Worm (Caenorhabditis elegans) whole organism, L3 larva: ENCODE data around the gene F31F4.17.

ENCODE experiments used
- nhr-23 ChIP-seq: fragments of 150-350 bp; optimal IDR thresholded peaks from 2 replicates; lab custom pipeline; 2014; ENCODE audit warnings: missing biosample characterization, missing genetic modification reagents, missing genetic modification characterization
- nhr-237 ChIP-seq: fragments of 150-350 bp; optimal IDR thresholded peaks from 2 replicates; lab custom pipeline; 2014; ENCODE audit warnings: missing biosample characterization, missing genetic modification characterization
- ztf-11 ChIP-seq: fragments of 150-350 bp; optimal IDR thresholded peaks from 2 replicates; lab custom pipeline; 2014; ENCODE audit warnings: missing biosample characterization, missing genetic modification characterization

DNA sequence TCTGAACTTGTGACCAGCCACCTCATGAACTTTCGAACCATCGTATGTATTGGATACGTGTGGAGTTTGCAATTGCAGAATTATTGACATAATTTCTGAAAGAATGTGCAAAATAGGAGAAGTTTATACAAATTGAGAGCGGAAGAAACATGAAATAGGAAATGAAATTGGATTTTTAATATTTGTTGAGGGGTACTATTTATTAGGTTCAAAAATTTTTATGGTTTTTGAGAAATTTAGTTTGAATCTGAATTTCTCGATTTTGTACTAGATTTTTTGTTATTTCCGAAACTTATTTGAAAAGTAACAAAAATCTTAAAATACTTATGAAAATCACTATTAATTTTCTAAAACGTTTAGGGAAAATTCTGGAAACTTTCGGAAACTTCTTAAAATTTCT, 31.6 kb downstream of the F31F4.17 start, which contains the start of gene F48G7.9:
- no peak for TF ChIP-seq nhr-237
- no peak for TF ChIP-seq nhr-23
- TF ChIP-seq ztf-11 (tag; lab: Kevin White, UChicago): no peak
